Worm (Caenorhabditis elegans) whole organism, L4/young adult: ENCODE results near the gene gei-8.

Experiments used
- dao-5 ChIP-seq: sonication (generic microtip); optimal IDR thresholded peaks from 2 replicates; lab custom pipeline; 2016; ENCODE audit warnings: missing genotype, missing genetic modification characterization, moderate library complexity, missing compliant biosample characterization
- him-1 ChIP-seq: sonication (generic microtip); optimal IDR thresholded peaks from 2 replicates; lab custom pipeline; 2016; ENCODE audit warnings: missing genotype, missing genetic modification reagents, missing genetic modification characterization, missing compliant biosample characterization

DNA sequence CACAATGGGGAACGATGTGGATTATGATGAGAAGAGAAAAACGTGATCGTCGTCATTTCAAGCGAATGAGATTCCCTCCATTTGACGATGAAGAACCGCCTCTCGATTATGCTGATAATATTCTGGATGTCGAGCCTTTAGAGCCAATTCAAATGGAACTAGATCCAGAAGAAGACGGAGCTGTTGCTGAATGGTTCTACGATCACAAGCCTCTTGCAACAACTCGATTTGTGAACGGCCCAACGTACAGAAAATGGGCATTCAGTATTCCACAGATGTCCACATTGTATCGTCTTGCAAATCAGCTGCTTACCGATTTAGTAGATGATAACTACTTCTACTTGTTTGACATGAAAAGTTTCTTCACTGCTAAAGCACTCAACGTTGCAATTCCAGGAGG is 43.7 kb upstream of the gei-8 start:
- TF ChIP-seq dao-5 (tag; lab: Kevin White, UChicago) (no peak), him-1 (tag; lab: Kevin White, UChicago) (no peak)
